Fruit fly (Drosophila melanogaster): ENCODE results near the gene CG32071.

Gene CG32071

DNA sequence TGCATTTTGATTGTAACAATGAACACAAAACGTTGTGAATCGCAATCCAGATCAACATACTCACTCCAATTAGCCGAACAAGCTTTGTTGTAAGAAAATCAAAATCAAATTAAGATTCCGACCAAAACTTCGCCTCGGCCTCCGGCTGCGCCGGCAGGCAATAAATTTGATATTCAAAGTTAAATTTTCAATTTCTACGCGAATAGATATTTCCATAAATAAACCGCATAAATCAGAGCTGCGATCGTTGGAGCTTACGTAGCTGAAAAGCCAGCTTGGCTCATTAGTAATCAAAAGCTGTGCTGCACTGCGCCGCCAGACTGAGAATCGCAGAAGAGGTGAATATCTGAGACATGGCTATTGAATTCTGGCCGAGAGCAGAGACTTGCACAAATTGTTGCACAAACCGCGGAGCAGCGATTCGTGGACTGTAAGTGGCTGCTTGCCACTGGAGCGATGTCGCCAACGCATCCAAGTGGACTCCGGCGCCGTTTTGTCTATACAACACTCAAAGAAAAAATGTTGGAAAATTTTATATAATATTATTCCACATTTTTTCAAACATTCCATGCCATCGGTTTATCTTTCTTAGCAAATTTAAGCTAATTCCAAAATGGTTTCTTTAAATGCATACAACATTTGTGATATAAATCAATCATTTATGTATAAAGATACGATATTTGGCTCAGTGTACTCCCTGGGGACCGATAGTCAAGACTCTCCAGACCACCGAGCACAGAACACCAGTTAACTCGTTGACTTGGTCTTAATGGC lies 45.0 kb upstream of the CG32071 start (continued):
- peak; percentile 65 for TF ChIP-seq CG2678 (tag; optimal IDR thresholded peaks at IDR 0.05)
- peak; percentile 6 for TF ChIP-seq Fer3 (tag; optimal IDR thresholded peaks at IDR 0.05)
- no peak for TF ChIP-seq CG8290 (GFP tag; optimal IDR thresholded peaks at IDR 0.05)
- TF ChIP-seq CG8290 (tag; optimal IDR thresholded peaks at IDR 0.05), result no peak
- no peak for TF ChIP-seq yki (optimal IDR thresholded peaks at IDR 0.05)
- TF ChIP-seq CG14710 (tag; optimal IDR thresholded peaks at IDR 0.05), result peak; percentile 62
- no peak for TF ChIP-seq BEAF-32 (GFP tag; optimal IDR thresholded peaks at IDR 0.05)
- TF ChIP-seq CG11398 (GFP tag; optimal IDR thresholded peaks at IDR 0.05), result no peak
- no peak for TF ChIP-seq br (optimal IDR thresholded peaks at IDR 0.05)
- peak; percentile 58 for TF ChIP-seq CG17361 (GFP tag; IDR thresholded peaks at IDR 0.05)
- TF ChIP-seq tin (GFP tag; optimal IDR thresholded peaks at IDR 0.05), result peak; percentile 25
- no peak for TF ChIP-seq CG11456 (GFP tag; IDR thresholded peaks at IDR 0.05)
- TF ChIP-seq Hmr (GFP tag; optimal IDR thresholded peaks at IDR 0.05), result no peak
- no peak for TF ChIP-seq stc (GFP tag; IDR thresholded peaks at IDR 0.05)
- no peak for TF ChIP-seq Ravus (GFP tag; IDR thresholded peaks at IDR 0.05)
- no peak for TF ChIP-seq sqz (GFP tag; optimal IDR thresholded peaks at IDR 0.05)
- TF ChIP-seq Sox100B (GFP tag; optimal IDR thresholded peaks at IDR 0.05), result peak; percentile 63
- TF ChIP-seq tna (GFP tag; IDR thresholded peaks at IDR 0.05; ENCODE audit: partially characterized antibody), result no peak
- no peak for TF ChIP-seq ERR (GFP tag; optimal IDR thresholded peaks at IDR 0.05)
- TF ChIP-seq Dek (tag; optimal IDR thresholded peaks at IDR 0.05), result no peak
- TF ChIP-seq wdn (GFP tag; IDR thresholded peaks at IDR 0.05), result no peak
- TF ChIP-seq E2f2 (GFP tag; IDR thresholded peaks at IDR 0.05), result no peak
- peak; percentile 53 for TF ChIP-seq Oli (tag; optimal IDR thresholded peaks at IDR 0.05)
- TF ChIP-seq YL-1 (GFP tag; optimal IDR thresholded peaks at IDR 0.05), result no peak
- TF ChIP-seq emc (GFP tag; optimal IDR thresholded peaks at IDR 0.05), result no peak
- peak; percentile 57; the same call in 2 of the 3 replicates for TF ChIP-seq tgo (GFP tag; IDR thresholded peaks at IDR 0.05)
- no peak for TF ChIP-seq CG4854 (GFP tag; optimal IDR thresholded peaks at IDR 0.05)
- TF ChIP-seq Trl (optimal IDR thresholded peaks at IDR 0.05), result no peak
- no peak for TF ChIP-seq Trl (GFP tag; optimal IDR thresholded peaks at IDR 0.05)
- TF ChIP-seq CG10366 (GFP tag; IDR thresholded peaks at IDR 0.05), result peak; percentile 26; the same call in 1 of the 2 replicates
- peak; percentile 60 for TF ChIP-seq Awh (GFP tag; IDR thresholded peaks at IDR 0.05)
- no peak for TF ChIP-seq CG9727 (GFP tag; optimal IDR thresholded peaks at IDR 0.05)
- 0 out of 2 replicates have a peak, but pooled peaks have one; percentile 21 for TF ChIP-seq Ada2b (GFP tag; IDR thresholded peaks at IDR 0.05)
- no peak for TF ChIP-seq aop (GFP tag; IDR thresholded peaks at IDR 0.05)
- no peak for TF ChIP-seq NFAT (GFP tag; IDR thresholded peaks at IDR 0.05)
- TF ChIP-seq CG10209 (GFP tag; optimal IDR thresholded peaks at IDR 0.05), result peak; percentile 18
- TF ChIP-seq CG13424 (tag; optimal IDR thresholded peaks at IDR 0.05), result peak; percentile 46
- TF ChIP-seq CG1603 (tag; optimal IDR thresholded peaks at IDR 0.05), result peak; percentile 39
- no peak for TF ChIP-seq H2.0 (GFP tag; IDR thresholded peaks at IDR 0.05)
- 0 out of 2 replicates have a peak, but pooled peaks have one; percentile 9 for TF ChIP-seq seq (GFP tag; IDR thresholded peaks at IDR 0.05)
- 0 out of 2 replicates have a peak, but pooled peaks have one; percentile 34 for TF ChIP-seq HLH3B (GFP tag; IDR thresholded peaks at IDR 0.05)
- TF ChIP-seq CG2129 (GFP tag; IDR thresholded peaks at IDR 0.05; ENCODE audit: partially characterized antibody), result no peak
- no peak for TF ChIP-seq bowl (GFP tag; IDR thresholded peaks at IDR 0.05)
- TF ChIP-seq gcm (GFP tag; optimal IDR thresholded peaks at IDR 0.05), result peak; percentile 16
- no peak for TF ChIP-seq CG15011 (GFP tag; optimal IDR thresholded peaks at IDR 0.05)
- TF ChIP-seq bcd (GFP tag; optimal IDR thresholded peaks at IDR 0.05), result peak; percentile 46
- TF ChIP-seq CG4404 (GFP tag; IDR thresholded peaks at IDR 0.05), result no peak
- TF ChIP-seq hb (GFP tag; IDR thresholded peaks at IDR 0.05; ENCODE audit: partially characterized antibody), result no peak
- TF ChIP-seq Mad (GFP tag; optimal IDR thresholded peaks at IDR 0.05), result peak; percentile 8
- TF ChIP-seq CG5953 (GFP tag; IDR thresholded peaks at IDR 0.05), result no peak
- peak; percentile 22 for TF ChIP-seq Spps (tag; optimal IDR thresholded peaks at IDR 0.05)

Data from whole organism, embryonic.